Fruit fly (Drosophila melanogaster) whole organism, larva: Measurements from ENCODE around the gene Amnionless.

Experiments used
- noc ChIP-seq: fragments of 200-800 bp; sonication (Bioruptor generic); optimal IDR thresholded peaks from 3 replicates; lab custom pipeline; 2019; ENCODE audit warnings: missing biosample characterization, mild to moderate bottlenecking, missing genetic modification characterization, moderate library complexity

The Amnionless gene

dm6 chr2L:277122-277671 is 11.7 kb downstream of the Amnionless start, which contains the start of gene smo:
TSS of gene smo (plus strand) at chr2L:277582.
- no peak for TF ChIP-seq noc

DNA sequence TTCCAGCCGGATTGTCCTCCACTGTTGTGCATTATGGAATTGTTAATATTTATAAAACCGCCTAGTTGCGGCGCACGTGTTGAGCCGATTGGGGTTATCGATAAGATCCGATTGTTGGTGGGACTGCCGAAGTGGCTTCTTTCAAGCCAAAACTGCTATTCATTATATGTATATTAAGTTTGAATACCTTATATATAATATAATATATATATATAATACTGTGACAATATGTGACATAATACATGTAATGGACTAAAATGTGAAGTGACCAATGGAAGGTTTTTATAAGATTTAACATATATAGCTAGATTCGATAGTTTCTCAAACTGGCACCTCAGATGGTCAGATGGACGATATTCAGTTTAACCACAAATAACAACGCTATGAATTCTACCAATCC is 15.3 kb downstream of the Amnionless start, which contains the start of the genes mbm and CG11555:
Gene mbm, minus strand, starts transcription at position 113 of the 400 bp plus-strand sequence.
Gene CG11555, plus strand, starts transcription at position 234 of the 400 bp plus-strand sequence.
- no peak for TF ChIP-seq noc

- TF ChIP-seq noc, result no peak
Measured at dm6 chr2L:271553-271952, 17.4 kb downstream of the Amnionless start, which contains the start of gene Dus1. TSS of gene Dus1 (minus strand) at chr2L:271744.

dm6 chr2L:268788-269187 is 20.2 kb downstream of the Amnionless start, which contains the start of gene CG3345:
TSS of gene CG3345 (plus strand) at chr2L:269088.
- TF ChIP-seq noc, result no peak

dm6 chr2L:267441-268089 is 21.4 kb downstream of the Amnionless start, which contains the start of gene CG17075:
TSS of gene CG17075 (minus strand) at chr2L:267505.
- peak; percentile 68 for TF ChIP-seq noc

DNA sequence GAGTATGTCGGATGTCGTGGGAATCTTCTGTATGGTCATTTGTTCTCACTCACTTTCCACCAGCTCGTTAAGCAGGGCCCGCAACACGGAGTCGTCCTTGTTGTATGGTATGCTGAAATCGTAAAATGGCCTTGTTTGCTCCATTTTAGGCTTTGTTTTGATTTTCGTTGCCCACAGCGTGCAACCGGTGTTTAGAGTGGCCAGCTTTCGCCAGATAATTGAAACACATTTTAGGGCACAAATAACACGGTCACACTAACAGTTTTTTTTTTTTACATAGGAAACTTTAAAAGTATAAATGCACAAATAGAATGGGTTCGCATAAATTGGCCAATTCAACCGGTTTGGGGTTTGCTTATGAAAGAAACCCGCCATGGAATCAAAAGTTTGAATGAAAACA is 36.8 kb downstream of the Amnionless start, which contains the start of gene Rpp30:
Gene Rpp30, minus strand, starts transcription at position 200 of the 400 bp plus-strand sequence.
- TF ChIP-seq noc, result no peak

- peak; percentile 24 for TF ChIP-seq noc
Measured at dm6 chr2L:250507-251215, 38.3 kb downstream of the Amnionless start, which contains the start of gene kis. TSS of gene kis (minus strand) at chr2L:250823.

DNA sequence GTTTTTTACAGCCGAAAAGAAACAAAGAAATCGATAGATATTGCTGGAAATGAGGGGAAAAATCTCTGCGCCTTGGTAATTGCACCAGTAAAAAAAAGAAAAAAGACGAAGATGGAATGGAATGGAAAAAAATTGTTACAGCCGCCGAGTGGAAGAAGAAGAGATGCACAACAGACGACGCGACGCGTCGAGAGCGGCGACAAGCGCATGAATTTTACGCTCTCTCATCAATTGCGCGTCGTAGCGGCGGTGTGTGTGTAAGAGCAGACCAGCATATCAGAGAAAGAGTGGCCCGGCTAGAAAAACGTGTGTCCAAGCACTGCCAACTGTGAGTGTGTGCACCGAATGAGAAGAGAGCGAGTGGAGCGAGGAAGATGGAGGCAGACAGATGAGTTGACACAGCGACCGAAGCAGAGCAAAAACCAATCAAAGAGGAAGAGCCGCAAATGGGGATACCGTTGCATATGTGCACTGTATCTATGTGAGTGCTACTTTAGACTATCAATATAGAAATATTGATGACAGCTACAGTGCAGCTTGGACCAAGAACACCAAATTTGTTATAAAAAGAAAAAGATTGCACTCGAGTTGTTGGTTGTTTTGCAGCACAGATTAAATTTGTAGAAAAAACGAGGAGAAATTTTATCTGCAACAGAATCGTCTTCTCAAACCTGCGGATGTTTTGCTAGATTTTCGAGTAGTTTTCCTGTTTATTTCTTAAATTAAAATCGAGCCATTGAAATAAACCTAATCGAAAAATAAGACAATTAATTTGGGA is 39.7 kb downstream of the Amnionless start:
- TF ChIP-seq noc, result no peak

- no peak for TF ChIP-seq noc
Measured at dm6 chr2L:248592-248991, 40.4 kb downstream of the Amnionless start.

- TF ChIP-seq noc, result peak; percentile 92
Measured at dm6 chr2L:247845-248473, 41.0 kb downstream of the Amnionless start.

dm6 chr2L:247432-247831 is 41.5 kb downstream of the Amnionless start:
- no peak for TF ChIP-seq noc

- peak; percentile 11 for TF ChIP-seq noc
Measured at dm6 chr2L:246656-247340, 42.1 kb downstream of the Amnionless start.

dm6 chr2L:244559-244958 is 44.4 kb downstream of the Amnionless start:
- TF ChIP-seq noc, result no peak

dm6 chr2L:243819-244218 is 45.1 kb downstream of the Amnionless start:
- peak; percentile 39 for TF ChIP-seq noc

DNA sequence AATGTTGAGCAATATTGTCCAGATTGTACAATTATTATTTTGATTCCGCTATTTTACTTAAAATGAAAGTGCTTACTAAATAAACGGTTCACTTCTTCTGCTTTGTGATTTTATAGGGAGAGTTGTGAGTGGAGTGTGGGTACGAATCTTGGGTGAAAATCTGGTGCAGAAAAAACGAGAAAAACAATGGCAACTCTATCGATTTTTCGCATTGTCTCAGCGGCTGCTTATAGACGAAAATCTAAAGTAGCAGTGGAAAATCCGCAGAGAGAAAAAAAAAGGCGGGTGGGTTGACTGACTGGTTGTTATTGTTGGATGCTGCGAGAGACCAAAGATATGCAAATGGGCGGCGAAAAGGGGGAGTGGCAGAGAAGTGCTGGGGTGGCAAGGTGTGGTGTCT is 45.8 kb downstream of the Amnionless start:
- no peak for TF ChIP-seq noc
